Worm (Caenorhabditis elegans) whole organism, L3 larva: Measurements from ENCODE around the gene btb-9.

Experiments used
- ceh-82 ChIP-seq: fragments of 150-350 bp; optimal IDR thresholded peaks from 2 replicates; lab custom pipeline; 2014; ENCODE audit warnings: missing biosample characterization, missing genetic modification characterization
- elt-2 ChIP-seq: sonication (generic microtip); optimal IDR thresholded peaks from 2 replicates; lab custom pipeline; 2016; ENCODE audit warnings: missing genetic modification reagents, mild to moderate bottlenecking, missing genetic modification characterization, missing compliant biosample characterization
- fkh-2 ChIP-seq: fragments of 150-350 bp; optimal IDR thresholded peaks from 2 replicates; lab custom pipeline; 2014; ENCODE audit warnings: missing biosample characterization, missing genetic modification reagents, missing genetic modification characterization

DNA sequence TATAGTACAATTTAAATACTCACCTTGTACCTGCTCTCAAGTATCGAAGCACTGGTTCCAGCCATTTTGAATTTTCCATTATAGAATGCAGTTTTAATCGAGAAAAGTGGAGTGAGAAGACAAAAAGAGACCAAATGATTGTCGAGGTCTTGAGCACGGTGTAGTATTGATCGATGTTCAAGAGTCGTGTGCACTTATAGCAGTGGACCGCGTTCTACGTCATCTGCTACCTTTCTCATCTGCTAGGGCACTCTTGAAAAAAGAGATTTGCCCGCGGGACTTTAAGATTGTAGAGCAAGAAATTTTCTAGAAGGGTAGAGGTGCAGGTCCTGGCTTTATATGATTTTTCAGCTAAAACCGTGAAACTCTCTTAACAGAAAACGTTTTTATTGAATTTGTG lies 35.5 kb upstream of the btb-9 start, which contains the start of gene fbxc-21:
- TF ChIP-seq fkh-2 (tag; lab: Kevin White, UChicago) = no peak
- no peak for TF ChIP-seq ceh-82 (tag; lab: Kevin White, UChicago)
- TF ChIP-seq elt-2 (tag; lab: Kevin White, UChicago) = no peak
